Fruit fly (Drosophila melanogaster): ENCODE data around the gene CG33947.

Gene CG33947

DNA sequence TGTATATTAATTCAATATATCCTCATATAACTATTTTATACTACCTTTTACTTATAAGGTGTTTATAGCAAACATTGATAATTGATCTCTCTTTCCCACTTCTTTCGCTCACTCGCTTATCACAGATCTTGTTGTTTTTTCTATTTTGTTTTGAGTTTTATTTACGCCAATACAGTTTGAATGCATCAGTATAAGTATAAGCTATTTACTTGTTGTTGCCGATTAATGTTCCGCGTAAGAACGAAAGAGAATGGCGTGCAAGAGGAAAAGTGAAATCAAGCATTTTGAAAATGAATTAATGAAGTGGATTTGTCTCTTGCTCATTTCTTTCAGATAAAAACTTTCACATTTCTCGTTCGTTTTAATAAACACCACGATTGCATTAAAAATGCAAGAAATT is 12.7 kb upstream of the CG33947 start:
- TF ChIP-seq noc (tag; optimal IDR thresholded peaks at IDR 0.05): no peak

DNA sequence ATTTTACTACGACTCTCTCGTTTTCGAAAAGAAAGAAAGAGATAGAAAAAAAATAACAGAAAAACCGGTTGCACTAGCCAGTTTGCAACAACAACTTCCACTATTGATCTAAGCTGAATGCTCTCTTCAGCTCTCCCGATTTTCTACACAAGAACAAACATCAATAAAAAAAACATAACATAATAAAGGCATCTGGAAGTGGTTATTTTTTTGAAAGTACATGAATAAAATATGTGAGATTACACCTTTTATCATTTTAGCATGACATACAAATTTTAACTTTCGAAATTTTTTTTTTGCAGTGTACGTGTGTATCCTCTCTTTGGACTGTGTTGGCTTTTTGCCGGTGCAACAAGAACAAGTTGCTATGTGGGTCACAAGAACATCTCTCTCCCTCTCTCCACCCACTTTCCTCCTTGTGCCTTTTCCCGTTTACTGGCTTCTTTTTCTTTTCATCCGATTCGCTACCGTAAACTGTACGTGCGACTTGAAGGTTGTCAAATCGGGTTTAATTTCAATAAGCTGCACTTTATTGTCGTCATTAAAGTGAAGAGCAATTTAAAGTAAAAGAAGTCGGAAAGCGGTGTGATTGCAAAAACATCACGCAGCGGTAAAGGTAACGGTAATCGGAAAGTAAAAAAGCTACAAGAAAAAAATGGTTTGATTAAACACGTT is 11.6 kb upstream of the CG33947 start:
- TF ChIP-seq noc (tag; optimal IDR thresholded peaks at IDR 0.05): peak; percentile 93

DNA sequence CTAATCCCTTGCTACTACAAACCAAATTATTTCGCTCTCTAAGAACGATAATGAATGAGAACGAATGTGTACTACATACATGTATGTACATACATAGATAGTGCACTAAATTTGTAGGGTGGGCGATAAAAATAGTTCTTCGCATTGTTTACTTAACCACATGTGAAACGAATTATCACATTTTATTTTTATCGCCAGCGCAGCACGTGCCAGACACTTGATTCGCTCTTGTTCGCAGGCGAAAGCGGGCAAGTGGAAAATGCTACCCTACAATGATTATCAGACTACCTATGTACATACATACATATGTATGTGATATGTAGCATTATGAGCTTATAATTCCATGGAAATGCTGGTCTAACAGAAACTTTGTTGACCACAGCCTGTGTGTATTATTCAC is 10.5 kb upstream of the CG33947 start:
- no peak for TF ChIP-seq noc (tag; optimal IDR thresholded peaks at IDR 0.05)

DNA sequence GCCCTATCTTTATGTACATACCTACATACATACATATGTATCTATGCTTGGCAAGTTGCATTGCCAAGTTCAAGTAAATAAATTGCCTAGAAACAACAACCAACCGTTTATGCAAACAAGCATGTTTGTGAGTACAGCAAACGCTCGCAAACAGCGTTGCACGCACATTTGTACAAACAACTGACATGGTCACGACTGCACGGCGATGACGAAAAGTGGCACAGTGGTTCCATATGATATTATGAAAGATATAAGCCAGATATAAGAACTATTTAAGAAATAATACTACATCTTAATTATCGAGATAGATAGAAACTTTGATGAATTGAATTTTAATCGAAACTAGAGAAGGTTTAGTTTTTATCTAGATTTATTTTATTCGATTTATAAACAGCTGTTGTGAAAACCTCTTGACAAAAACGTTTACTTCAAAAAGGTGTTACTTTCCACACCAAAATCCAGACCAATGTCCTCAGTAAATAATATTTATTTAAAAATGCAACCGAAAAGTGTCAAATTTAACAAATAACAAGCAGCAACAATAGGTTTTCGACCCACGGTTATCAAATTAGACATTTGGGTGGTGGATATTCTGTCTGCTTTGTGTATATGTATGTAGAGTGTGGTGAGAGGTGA is 6.4 kb upstream of the CG33947 start:
- TF ChIP-seq noc (tag; optimal IDR thresholded peaks at IDR 0.05): peak; percentile 81

DNA sequence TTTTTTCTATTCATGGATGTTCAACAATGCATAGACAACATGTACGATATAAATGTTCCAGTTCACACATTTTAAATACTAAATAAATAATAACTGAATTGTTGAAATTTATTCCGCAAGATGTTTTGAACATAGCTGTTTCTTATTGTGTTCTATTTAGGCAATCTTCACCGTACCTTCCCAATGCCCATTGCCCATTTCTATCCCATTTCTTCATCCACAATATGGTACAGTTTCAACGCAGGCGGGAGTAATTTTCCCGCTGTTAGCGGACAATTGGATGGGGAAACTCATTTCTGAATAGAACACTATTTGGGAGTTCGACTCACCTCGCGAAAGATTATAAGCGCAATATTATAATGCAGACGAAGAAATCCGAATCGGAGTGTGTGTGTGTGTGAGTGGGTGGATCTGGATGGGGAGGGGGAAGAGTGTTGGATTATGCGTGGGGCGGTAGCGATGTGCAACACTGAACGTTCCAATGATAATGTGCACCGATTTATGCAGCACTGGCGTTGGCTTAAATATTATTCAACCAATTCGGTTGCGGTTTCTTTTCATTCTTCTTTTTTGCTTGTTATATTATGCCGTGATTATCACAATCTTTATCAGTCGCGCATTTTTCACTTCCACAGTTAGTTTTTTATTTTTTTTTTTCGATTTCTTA is 4.2 kb upstream of the CG33947 start:
- peak; percentile 1 for TF ChIP-seq noc (tag; optimal IDR thresholded peaks at IDR 0.05)

DNA sequence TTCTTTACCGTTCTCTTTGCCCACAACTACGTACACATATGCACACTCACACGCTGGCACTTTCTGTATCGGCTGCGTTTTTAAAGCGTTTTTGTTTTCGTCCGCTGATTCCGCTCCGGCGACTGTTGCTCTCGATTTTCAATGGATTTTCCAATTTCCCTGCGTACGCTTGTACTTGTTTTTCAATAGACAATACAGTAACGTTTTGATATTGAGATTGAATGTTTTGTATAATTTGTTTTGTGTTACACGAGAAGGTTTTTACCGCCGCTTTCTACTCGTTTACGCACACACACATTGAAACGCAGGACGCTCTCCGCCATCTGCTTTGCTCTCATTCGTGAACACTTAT is 3.7 kb upstream of the CG33947 start:
- TF ChIP-seq noc (tag; optimal IDR thresholded peaks at IDR 0.05): no peak

DNA sequence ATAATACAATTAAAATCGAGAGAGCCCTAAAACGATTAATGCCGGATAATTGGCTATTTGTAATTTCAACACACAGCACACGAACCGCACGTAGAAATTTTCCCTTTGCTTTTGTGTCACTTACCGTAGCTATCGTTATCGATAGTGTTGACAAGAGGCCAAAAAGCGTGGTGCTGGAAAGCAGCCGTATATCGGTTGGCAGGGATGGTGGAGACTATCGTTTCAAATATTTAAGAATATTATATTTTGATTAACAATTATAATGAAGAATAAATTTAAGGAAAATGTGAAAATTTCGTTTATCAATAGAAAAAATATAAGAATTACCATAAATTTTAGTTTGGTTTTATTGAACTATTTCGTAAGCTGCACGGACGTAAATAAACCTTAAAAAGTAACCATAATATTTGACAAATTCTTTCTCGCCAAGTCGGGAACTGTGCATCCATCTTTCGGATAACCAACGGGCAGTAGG is 3.2 kb upstream of the CG33947 start, which contains the start of gene JIL-1:
TSS of gene JIL-1 (minus strand) at position 148 of the 475 bp plus-strand sequence.
- peak; percentile 18 for TF ChIP-seq noc (tag; optimal IDR thresholded peaks at IDR 0.05)

DNA sequence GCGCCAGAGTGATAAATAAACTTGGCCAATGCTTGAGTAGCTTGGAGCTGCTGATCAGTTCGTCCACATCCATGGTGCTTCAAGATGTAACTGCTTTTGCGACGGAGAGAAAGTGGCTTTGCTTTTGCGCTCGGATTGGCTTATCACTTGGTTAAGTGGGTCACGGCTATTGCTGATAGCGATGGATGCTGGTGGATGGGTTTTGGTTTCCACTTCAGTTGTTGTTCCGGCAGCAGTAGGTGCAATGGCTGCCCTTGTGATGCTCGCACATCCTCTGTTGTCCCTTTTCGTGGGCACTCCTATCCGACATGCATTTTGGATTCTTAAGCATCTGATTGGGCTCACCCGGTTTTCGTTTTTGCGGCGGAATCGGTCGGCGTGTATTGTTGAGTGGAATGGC is 2.0 kb upstream of the CG33947 start:
- no peak for TF ChIP-seq noc (tag; optimal IDR thresholded peaks at IDR 0.05)

DNA sequence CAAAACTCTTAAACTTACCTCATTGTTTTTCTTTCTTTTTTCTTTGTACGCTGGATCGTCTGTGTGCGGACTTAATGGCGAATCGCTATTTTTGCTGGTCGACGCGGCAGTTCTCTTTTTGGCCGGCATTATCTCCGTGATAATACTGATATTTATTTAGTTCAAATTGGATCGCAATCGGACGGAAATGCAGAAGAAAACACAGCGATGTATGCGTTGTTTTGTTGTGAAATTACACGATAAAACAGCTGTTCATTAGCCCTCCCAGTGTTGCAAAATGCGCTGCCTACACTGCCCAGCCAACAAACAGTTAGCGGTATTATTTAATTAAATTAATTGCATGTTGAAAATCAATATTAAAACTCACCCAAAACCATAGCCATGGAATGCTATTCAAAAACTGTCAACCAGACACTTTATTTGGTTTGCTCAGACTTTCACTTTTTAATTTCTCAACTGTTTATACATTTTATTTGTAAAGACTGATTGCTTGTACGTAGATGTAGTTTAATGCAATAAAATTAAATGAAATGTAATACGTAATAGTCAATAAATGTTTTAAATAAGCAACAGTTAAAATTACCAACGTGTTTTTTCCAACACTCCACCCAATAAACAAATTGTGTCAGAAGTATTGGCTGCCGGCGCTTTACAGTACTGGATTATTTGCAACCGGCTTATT is 1.8 kb downstream of the CG33947 start, which contains the start of the genes Irbp18 and APP-BP1:
TSS of gene Irbp18 (minus strand) at position 205 of the 682 bp plus-strand sequence.
TSS of gene APP-BP1 (plus strand) at position 431 of the 682 bp plus-strand sequence.
- peak; percentile 94 for TF ChIP-seq noc (tag; optimal IDR thresholded peaks at IDR 0.05)

DNA sequence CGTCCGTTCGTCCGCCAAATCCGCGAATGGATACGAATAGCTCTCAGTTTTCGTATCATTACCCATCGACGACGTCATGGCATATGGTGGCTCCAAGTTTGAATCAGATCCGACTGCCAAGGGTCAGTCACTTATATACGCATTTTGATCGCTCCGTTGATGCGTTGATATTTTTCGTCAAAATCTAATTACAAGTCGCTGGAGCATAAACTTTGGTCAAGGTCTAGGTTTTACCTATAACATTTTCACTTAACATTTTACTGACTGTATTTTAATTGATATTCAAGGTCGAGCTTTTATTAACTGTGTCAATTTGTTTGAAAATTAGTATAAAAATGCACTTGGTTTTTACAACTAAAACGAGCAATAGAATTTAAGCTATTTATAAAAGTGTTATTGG is 5.3 kb downstream of the CG33947 start, which contains the start of gene Elo68beta:
TSS of gene Elo68beta (minus strand) at position 101 of the 400 bp plus-strand sequence.
- TF ChIP-seq noc (tag; optimal IDR thresholded peaks at IDR 0.05): no peak

DNA sequence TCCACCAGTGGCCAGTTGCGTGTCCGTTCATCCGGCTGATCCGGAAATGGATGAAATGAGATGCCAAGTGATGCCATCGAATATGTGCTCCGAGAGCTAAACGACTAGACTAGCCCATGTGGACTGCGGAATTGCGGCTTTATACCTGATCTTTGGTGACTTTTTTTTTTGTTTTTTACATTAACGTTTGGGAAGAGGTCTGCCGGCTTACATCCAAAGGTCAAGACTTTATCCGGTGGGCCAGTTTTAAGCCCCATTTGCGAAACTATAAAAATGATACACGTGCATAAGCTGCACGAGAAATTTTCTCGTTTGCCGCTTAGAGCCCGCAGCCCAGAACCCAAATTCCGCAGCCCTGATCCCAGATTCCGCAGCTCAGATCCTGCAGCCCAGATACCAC is 6.6 kb downstream of the CG33947 start, which contains the start of gene Elo68alpha:
TSS of gene Elo68alpha (minus strand) at position 101 of the 400 bp plus-strand sequence.
- no peak for TF ChIP-seq noc (tag; optimal IDR thresholded peaks at IDR 0.05)

DNA sequence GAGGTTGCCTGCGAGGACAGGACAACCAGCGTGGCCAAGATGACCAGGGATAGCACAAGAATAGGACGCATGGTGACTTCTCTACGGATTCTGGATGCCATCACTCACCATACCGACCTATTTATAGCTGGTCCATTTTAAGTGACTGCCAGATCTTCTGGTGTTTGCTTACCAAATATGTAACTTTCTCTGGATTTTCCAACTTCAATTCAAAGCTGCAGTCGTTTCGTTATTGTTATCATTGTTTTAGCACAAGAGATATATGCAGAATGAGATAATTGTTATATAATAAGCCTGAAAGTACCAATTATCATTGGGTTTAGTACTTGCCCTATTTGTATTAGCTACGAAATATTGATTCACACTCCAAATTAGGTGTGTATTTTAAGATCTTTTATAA is 7.5 kb downstream of the CG33947 start, which contains the start of gene CG32071:
TSS of gene CG32071 (minus strand) at position 101 of the 400 bp plus-strand sequence.
- TF ChIP-seq noc (tag; optimal IDR thresholded peaks at IDR 0.05): no peak

DNA sequence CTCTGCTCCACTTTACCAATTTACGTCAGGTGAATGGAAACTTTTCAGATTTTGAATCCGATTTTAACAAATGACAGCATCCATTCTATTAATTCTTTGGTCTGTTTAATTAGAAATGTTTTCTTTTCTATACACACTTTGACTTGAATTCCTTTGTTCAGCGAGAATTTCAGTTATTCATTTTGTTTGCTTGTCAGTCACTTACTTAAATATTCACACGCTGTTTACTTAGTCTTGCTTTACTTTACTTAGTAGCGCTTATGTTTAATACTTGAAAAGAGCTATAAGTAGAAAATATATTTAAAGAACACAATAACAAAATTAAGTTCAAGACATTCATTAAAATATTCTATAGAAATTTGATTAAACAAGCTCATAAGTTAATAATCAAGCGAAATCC is 11.1 kb downstream of the CG33947 start, which contains the start of gene CG32073:
TSS of gene CG32073 (minus strand) at position 151 of the 400 bp plus-strand sequence.
- no peak for TF ChIP-seq noc (tag; optimal IDR thresholded peaks at IDR 0.05)

DNA sequence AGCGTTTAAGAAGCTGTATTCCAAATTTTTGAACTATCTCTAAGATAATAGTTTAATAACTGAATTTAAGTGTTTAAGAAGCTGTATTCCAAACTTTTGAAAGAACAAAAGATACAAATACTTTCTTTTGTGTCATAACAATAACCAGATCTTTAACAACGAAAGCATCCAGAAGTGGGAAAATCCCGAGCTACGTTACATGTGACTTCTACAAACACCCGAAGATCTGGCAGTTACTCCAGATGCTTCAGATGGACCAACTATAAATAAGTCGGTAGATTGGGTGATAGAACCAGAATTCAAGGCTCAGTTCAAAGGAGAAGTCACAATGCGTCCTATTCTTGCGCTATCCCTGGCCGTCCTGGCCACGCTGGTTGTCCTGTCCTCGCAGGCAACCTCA is 11.6 kb downstream of the CG33947 start, which contains the start of gene CG12522:
TSS of gene CG12522 (plus strand) at position 301 of the 400 bp plus-strand sequence.
- TF ChIP-seq noc (tag; optimal IDR thresholded peaks at IDR 0.05): no peak

DNA sequence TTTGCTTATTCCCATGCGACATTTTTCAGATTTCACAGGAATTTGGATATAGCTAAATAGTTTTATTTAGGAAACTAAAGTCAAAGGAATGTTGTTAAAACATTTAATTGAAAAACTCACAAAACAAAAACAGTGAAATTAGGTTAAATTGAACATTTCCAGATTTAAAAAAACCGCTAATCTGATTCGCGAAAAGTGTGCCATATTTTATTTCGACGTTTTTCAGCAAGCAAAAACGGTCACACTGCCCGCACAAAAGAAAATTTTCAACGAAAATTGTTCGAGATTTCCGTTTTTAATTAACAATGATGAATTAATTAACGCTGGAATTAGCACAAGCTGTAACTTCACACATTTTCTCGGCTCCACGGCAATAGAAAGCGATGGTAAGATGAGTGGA is 13.2 kb downstream of the CG33947 start, which contains the start of the genes CG34012 and emei:
TSS of gene CG34012 (minus strand) at position 52 of the 400 bp plus-strand sequence.
TSS of gene emei (plus strand) at position 237 of the 400 bp plus-strand sequence.
- no peak for TF ChIP-seq noc (tag; optimal IDR thresholded peaks at IDR 0.05)

All from whole organism, larva.